Worm (Caenorhabditis elegans) whole organism, late embryonic: Measurements from ENCODE around the gene Y55H10A.2.
A peak's percentile ranks its signal among the peaks of the same experiment; 100 is the strongest.

Experiments
- C08G9.2 ChIP-seq: sonication (generic microtip); optimal IDR thresholded peaks from 2 replicates; lab custom pipeline; 2016; ENCODE audit warnings: mild to moderate bottlenecking, missing genetic modification characterization, moderate library complexity, missing compliant biosample characterization
- C38D4.7 ChIP-seq: fragments of 200-800 bp; sonication (Bioruptor generic); optimal IDR thresholded peaks from 2 replicates; lab custom pipeline; 2018; ENCODE audit warnings: mild to moderate bottlenecking, missing genetic modification characterization, moderate library complexity, missing compliant biosample characterization
- ceh-18 ChIP-seq: sonication (generic microtip); optimal IDR thresholded peaks from 2 replicates; lab custom pipeline; 2016; ENCODE audit warnings: missing genetic modification characterization, missing compliant biosample characterization
- ceh-19 ChIP-seq: fragments of 200-800 bp; sonication (Bioruptor generic); optimal IDR thresholded peaks from 2 replicates; lab custom pipeline; 2018; ENCODE audit warnings: mild to moderate bottlenecking, missing genetic modification characterization, missing compliant biosample characterization
- ceh-22 ChIP-seq: sonication (generic microtip); optimal IDR thresholded peaks from 2 replicates; lab custom pipeline; 2017; ENCODE audit warnings: missing biosample characterization, missing genetic modification characterization
- ceh-30 ChIP-seq: fragments of 150-350 bp; optimal IDR thresholded peaks from 2 replicates; lab custom pipeline; 2014; ENCODE audit warnings: missing biosample characterization, missing genetic modification characterization
- ceh-31 ChIP-seq: sonication (generic microtip); optimal IDR thresholded peaks from 2 replicates; lab custom pipeline; 2016; ENCODE audit warnings: missing genetic modification characterization, missing compliant biosample characterization
- ceh-34 ChIP-seq: sonication (generic microtip); optimal IDR thresholded peaks from 2 replicates; lab custom pipeline; 2016; ENCODE audit warnings: mild to moderate bottlenecking, missing genetic modification characterization, missing compliant biosample characterization
- ceh-45 ChIP-seq: fragments of 200-800 bp; sonication (Bioruptor generic); IDR thresholded peaks from 2 replicates; pipeline ENCODE4 v1.3.6; 2022; ENCODE audit warnings: missing genetic modification reagents, missing genetic modification characterization, missing compliant biosample characterization
- ceh-48 ChIP-seq: sonication (generic microtip); optimal IDR thresholded peaks from 2 replicates; lab custom pipeline; 2016; ENCODE audit warnings: missing genetic modification characterization, inconsistent platforms, missing compliant biosample characterization
- ceh-9 ChIP-seq: sonication (generic microtip); optimal IDR thresholded peaks from 2 replicates; lab custom pipeline; 2016; ENCODE audit warnings: mild to moderate bottlenecking, missing genetic modification characterization, inconsistent platforms, missing compliant biosample characterization
- che-1 ChIP-seq: sonication (generic microtip); optimal IDR thresholded peaks from 2 replicates; lab custom pipeline; 2016; ENCODE audit warnings: mild to moderate bottlenecking, missing genetic modification characterization, missing compliant biosample characterization
- dmd-4 ChIP-seq: sonication (generic microtip); optimal IDR thresholded peaks from 2 replicates; lab custom pipeline; 2016; ENCODE audit warnings: borderline replicate concordance, missing genetic modification characterization, missing compliant biosample characterization
- elt-2 ChIP-seq: sonication (generic microtip); optimal IDR thresholded peaks from 2 replicates; lab custom pipeline; 2016; ENCODE audit warnings: missing genetic modification reagents, missing genetic modification characterization, missing compliant biosample characterization
- eyg-1 ChIP-seq: sonication (generic microtip); optimal IDR thresholded peaks from 2 replicates; lab custom pipeline; 2016; ENCODE audit warnings: missing genotype, missing genetic modification characterization, missing compliant biosample characterization
- fax-1 ChIP-seq: sonication (generic microtip); optimal IDR thresholded peaks from 2 replicates; lab custom pipeline; 2016; ENCODE audit warnings: missing genotype, missing genetic modification characterization, missing compliant biosample characterization
- hlh-15 ChIP-seq: sonication (generic microtip); optimal IDR thresholded peaks from 2 replicates; lab custom pipeline; 2016; ENCODE audit warnings: missing genetic modification characterization, missing compliant biosample characterization
- hlh-30 ChIP-seq: sonication (generic microtip); optimal IDR thresholded peaks from 2 replicates; lab custom pipeline; 2017; ENCODE audit warnings: antibody characterized with exemption, missing genetic modification characterization, missing compliant biosample characterization; ENCODE audit not compliant: insufficient read depth
- nfya-1 ChIP-seq: sonication (generic microtip); optimal IDR thresholded peaks from 2 replicates; lab custom pipeline; 2017; ENCODE audit warnings: missing genetic modification characterization, mild to moderate bottlenecking, missing compliant biosample characterization, antibody characterized with exemption, moderate library complexity
- npax-4 ChIP-seq: sonication (generic microtip); optimal IDR thresholded peaks from 2 replicates; lab custom pipeline; 2016; ENCODE audit warnings: missing genetic modification characterization, missing compliant biosample characterization
- odd-2 ChIP-seq: sonication (generic microtip); optimal IDR thresholded peaks from 2 replicates; lab custom pipeline; 2017; ENCODE audit warnings: antibody characterized with exemption, mild to moderate bottlenecking, missing genetic modification characterization, missing compliant biosample characterization
- pat-9 ChIP-seq: fragments of 200-800 bp; sonication (Bioruptor generic); optimal IDR thresholded peaks from 2 replicates; lab custom pipeline; 2018; ENCODE audit warnings: mild to moderate bottlenecking, missing genetic modification characterization, moderate library complexity, missing compliant biosample characterization
- pax-1 ChIP-seq: fragments of 150-350 bp; optimal IDR thresholded peaks from 2 replicates; lab custom pipeline; 2014; ENCODE audit warnings: missing biosample characterization, missing genetic modification characterization
- pha-2 ChIP-seq: sonication (generic microtip); optimal IDR thresholded peaks from 2 replicates; lab custom pipeline; 2017; ENCODE audit warnings: mild to moderate bottlenecking, missing genetic modification characterization, missing compliant biosample characterization
- pqm-1 ChIP-seq: sonication (generic microtip); optimal IDR thresholded peaks from 2 replicates; lab custom pipeline; 2016; ENCODE audit warnings: missing genetic modification characterization, missing compliant biosample characterization
- sdc-2 ChIP-seq: sonication (generic microtip); optimal IDR thresholded peaks from 2 replicates; lab custom pipeline; 2016; ENCODE audit warnings: missing genotype, missing genetic modification characterization, missing compliant biosample characterization
- syd-9 ChIP-seq: sonication (generic microtip); optimal IDR thresholded peaks from 2 replicates; lab custom pipeline; 2016; ENCODE audit warnings: mild to moderate bottlenecking, missing genetic modification characterization, moderate library complexity, missing compliant biosample characterization
- tbx-2 ChIP-seq: sonication (generic microtip); optimal IDR thresholded peaks from 2 replicates; lab custom pipeline; 2016; ENCODE audit warnings: missing genetic modification characterization, missing compliant biosample characterization
- tbx-7 ChIP-seq: sonication (generic microtip); optimal IDR thresholded peaks from 2 replicates; lab custom pipeline; 2016; ENCODE audit warnings: missing genotype, missing genetic modification characterization, missing compliant biosample characterization
- unc-3 ChIP-seq, 2 experiments: fragments of 200-800 bp in 1 of 2; sonication (Bioruptor generic) in 1 of 2; sonication (generic microtip) in 1 of 2; conservative IDR thresholded peaks in 1 of 2; optimal IDR thresholded peaks in 1 of 2; 2 replicates each; pipeline versions ENCODE4 v1.3.6 to Lab custom; 2016 to 2022; ENCODE audit warnings: missing compliant biosample characterization in 2 of 2, missing genetic modification characterization in 2 of 2, missing genetic modification reagents in 1 of 2
- unc-42 ChIP-seq: sonication (generic microtip); optimal IDR thresholded peaks from 2 replicates; lab custom pipeline; 2016; ENCODE audit warnings: missing genotype, missing genetic modification characterization, missing compliant biosample characterization
- unc-55 ChIP-seq: sonication (generic microtip); optimal IDR thresholded peaks from 2 replicates; lab custom pipeline; 2017; ENCODE audit warnings: missing biosample characterization, missing genetic modification reagents, missing genetic modification characterization
- unc-86 ChIP-seq: sonication (generic microtip); optimal IDR thresholded peaks from 2 replicates; lab custom pipeline; 2016; ENCODE audit warnings: missing genetic modification characterization, missing compliant biosample characterization
- ztf-16 ChIP-seq: sonication (generic microtip); optimal IDR thresholded peaks from 2 replicates; lab custom pipeline; 2017; ENCODE audit warnings: missing genetic modification characterization, missing compliant biosample characterization

Y55H10A.2 gene

ce11 chrIV:3338676-3339075 is 24.6 kb upstream of the Y55H10A.2 start, which contains the start of gene hrpa-1 (continued):
- TF ChIP-seq ceh-19 (GFP tag; lab: Kevin White, UChicago) (no peak), C38D4.7 (GFP tag; lab: Kevin White, UChicago) (no peak), pat-9 (tag; lab: Kevin White, UChicago) (no peak), ztf-16 (tag; lab: Kevin White, UChicago) (no peak), che-1 (tag; lab: Kevin White, UChicago) (no peak), eyg-1 (no peak), ceh-22 (tag; lab: Kevin White, UChicago) (no peak), ceh-31 (tag; lab: Kevin White, UChicago) (peak; percentile 59), tbx-7 (no peak), elt-2 (tag; lab: Kevin White, UChicago) (peak; percentile 56), unc-3 (GFP tag; conservative IDR thresholded peaks at IDR 0.05; lab: Robert Waterston, UW) (no peak), unc-3 (tag; optimal IDR thresholded peaks at IDR 0.05; lab: Kevin White, UChicago) (no peak), nfya-1 (peak; percentile 86), ceh-9 (tag; lab: Kevin White, UChicago) (no peak), ceh-48 (no peak)

- TF ChIP-seq ceh-30: no peak
- TF ChIP-seq hlh-15 (tag; lab: Kevin White, UChicago): no peak
- TF ChIP-seq elt-2 (tag; lab: Kevin White, UChicago): no peak
- TF ChIP-seq unc-55 (GFP tag; lab: Kevin White, UChicago): no peak
- TF ChIP-seq ceh-45 (GFP tag; lab: Robert Waterston, UW): no peak
- TF ChIP-seq odd-2 (tag; lab: Kevin White, UChicago): no peak
- no peak for TF ChIP-seq sdc-2 (tag; lab: Kevin White, UChicago)
- no peak for TF ChIP-seq tbx-2 (tag; lab: Kevin White, UChicago)
- TF ChIP-seq pax-1 (tag; lab: Kevin White, UChicago): no peak
- TF ChIP-seq pat-9 (tag; lab: Kevin White, UChicago): no peak
- TF ChIP-seq ceh-19 (GFP tag; lab: Kevin White, UChicago): no peak
- TF ChIP-seq npax-4: no peak
- TF ChIP-seq pqm-1 (tag; lab: Kevin White, UChicago): no peak
- TF ChIP-seq hlh-30 (tag; lab: Kevin White, UChicago): no peak
- no peak for TF ChIP-seq unc-42
Observed at ce11 chrIV:3341170-3341569, 22.2 kb upstream of the Y55H10A.2 start, which contains the start of gene F42A6.2. Gene F42A6.2 (plus strand): TSS chrIV:3341470.

- TF ChIP-seq ceh-34 (tag; lab: Kevin White, UChicago) (no peak), dmd-4 (tag; lab: Kevin White, UChicago) (no peak), odd-2 (tag; lab: Kevin White, UChicago) (no peak), ceh-9 (tag; lab: Kevin White, UChicago) (no peak)
Observed at ce11 chrIV:3345484-3345883, 17.8 kb upstream of the Y55H10A.2 start.

- TF ChIP-seq unc-86 (tag; lab: Kevin White, UChicago) (no peak), C08G9.2 (no peak), fax-1 (tag; lab: Kevin White, UChicago) (no peak), syd-9 (tag; lab: Kevin White, UChicago) (no peak), ceh-19 (GFP tag; lab: Kevin White, UChicago) (no peak), pha-2 (tag; lab: Kevin White, UChicago) (no peak), ceh-18 (tag; lab: Kevin White, UChicago) (no peak)
- TF ChIP-seq, all 69 proteins: peak for 0
Observed at ce11 chrIV:3348334-3348733, 15.0 kb upstream of the Y55H10A.2 start.
